Fruit fly (Drosophila melanogaster): ENCODE results near the gene CG14963.

CG14963 gene

dm6 chr3L:3218859-3219258 is 46.5 kb upstream of the CG14963 start, which contains the start of the genes hob and nSMase (continued):
- TF ChIP-seq CG12155 (GFP tag; optimal IDR thresholded peaks at IDR 0.05) (no peak), ftz-f1 (GFP tag; optimal IDR thresholded peaks at IDR 0.05) (peak; percentile 27), Ada2b (GFP tag; IDR thresholded peaks at IDR 0.05) (no peak), sima (GFP tag; optimal IDR thresholded peaks at IDR 0.05) (no peak), CG2120 (GFP tag; optimal IDR thresholded peaks at IDR 0.05) (peak; percentile 43), Hsf (GFP tag; optimal IDR thresholded peaks at IDR 0.05) (peak; percentile 28), CG13287 (GFP tag; IDR thresholded peaks at IDR 0.05; ENCODE audit: partially characterized antibody) (peak; percentile 29; the same call in 1 of the 2 replicates), CG6175 (GFP tag; IDR thresholded peaks at IDR 0.05) (no peak), dm (GFP tag; optimal IDR thresholded peaks at IDR 0.05) (peak; percentile 38), CG4617 (GFP tag; optimal IDR thresholded peaks at IDR 0.05; ENCODE audit: borderline replicate concordance) (peak; percentile 60), Myb (GFP tag; optimal IDR thresholded peaks at IDR 0.05) (peak; percentile 73), HmgZ (tag; optimal IDR thresholded peaks at IDR 0.05) (peak; percentile 12), CG15514 (GFP tag; optimal IDR thresholded peaks at IDR 0.05) (peak; percentile 72), gfzf (GFP tag; optimal IDR thresholded peaks at IDR 0.05) (peak; percentile 95), CG2116 (GFP tag; optimal IDR thresholded peaks at IDR 0.05) (peak; percentile 97), CG12659 (GFP tag; optimal IDR thresholded peaks at IDR 0.05) (peak; percentile 70), CG8089 (GFP tag; optimal IDR thresholded peaks at IDR 0.05) (no peak), CG17186 (GFP tag; optimal IDR thresholded peaks at IDR 0.05) (peak; percentile 58), Dp (GFP tag; optimal IDR thresholded peaks at IDR 0.05) (peak; percentile 69), trem (tag; optimal IDR thresholded peaks at IDR 0.05) (peak; percentile 70), Ets97D (GFP tag; optimal IDR thresholded peaks at IDR 0.05) (peak; percentile 59), CG11398 (GFP tag; optimal IDR thresholded peaks at IDR 0.05) (no peak), CG14710 (tag; optimal IDR thresholded peaks at IDR 0.05) (peak; percentile 61), Vsx1 (GFP tag; optimal IDR thresholded peaks at IDR 0.05) (no peak), Nf-YB (GFP tag; optimal IDR thresholded peaks at IDR 0.05) (no peak), caup (GFP tag; optimal IDR thresholded peaks at IDR 0.05; ENCODE audit: severe bottlenecking) (peak; percentile 3), Lhr (GFP tag; optimal IDR thresholded peaks at IDR 0.05) (peak; percentile 52), Dad (GFP tag; optimal IDR thresholded peaks at IDR 0.05) (no peak), CG15601 (tag; optimal IDR thresholded peaks at IDR 0.05) (no peak), CG13894 (tag; optimal IDR thresholded peaks at IDR 0.05) (no peak), CG4328 (GFP tag; optimal IDR thresholded peaks at IDR 0.05) (no peak), CG10654 (GFP tag; optimal IDR thresholded peaks at IDR 0.05) (no peak), prd (optimal IDR thresholded peaks at IDR 0.05) (no peak), prd (GFP tag; IDR thresholded peaks at IDR 0.05) (no peak), ci (GFP tag; IDR thresholded peaks at IDR 0.05) (no peak), row (GFP tag; IDR thresholded peaks at IDR 0.05) (peak; percentile 44), YL-1 (GFP tag; optimal IDR thresholded peaks at IDR 0.05) (peak; percentile 71), NC2β (GFP tag; optimal IDR thresholded peaks at IDR 0.05) (peak; percentile 11)

dm6 chr3L:3208895-3209294 is 36.5 kb upstream of the CG14963 start, which contains the start of the genes CG32269 and CG32270:
CG32269 (minus strand) TSS chr3L:3208985.
CG32270 (minus strand) TSS chr3L:3208985.
- TF ChIP-seq CG6813 (GFP tag; optimal IDR thresholded peaks at IDR 0.05), result peak; percentile 18
- TF ChIP-seq D19B (GFP tag; optimal IDR thresholded peaks at IDR 0.05), result no peak
- peak; percentile 3 for TF ChIP-seq CG18619 (GFP tag; optimal IDR thresholded peaks at IDR 0.05)
- no peak for TF ChIP-seq Trl (optimal IDR thresholded peaks at IDR 0.05)
- TF ChIP-seq Trl (GFP tag; optimal IDR thresholded peaks at IDR 0.05), result peak; percentile 0
- peak; percentile 11 for TF ChIP-seq caup (GFP tag; optimal IDR thresholded peaks at IDR 0.05; ENCODE audit: severe bottlenecking)
- TF ChIP-seq ttk (GFP tag; IDR thresholded peaks at IDR 0.05), result no peak
- no peak for TF ChIP-seq Myb (GFP tag; optimal IDR thresholded peaks at IDR 0.05)
- no peak for TF ChIP-seq pnt (GFP tag; optimal IDR thresholded peaks at IDR 0.05)
- TF ChIP-seq mirr (GFP tag; optimal IDR thresholded peaks at IDR 0.05), result peak; percentile 66
- no peak for TF ChIP-seq bab2 (GFP tag; optimal IDR thresholded peaks at IDR 0.05)
- TF ChIP-seq CG6272 (GFP tag; IDR thresholded peaks at IDR 0.05), result no peak
- TF ChIP-seq CG10147 (GFP tag; optimal IDR thresholded peaks at IDR 0.05), result no peak
- TF ChIP-seq kah (GFP tag; optimal IDR thresholded peaks at IDR 0.05), result peak; percentile 71
- TF ChIP-seq CG17912 (GFP tag; optimal IDR thresholded peaks at IDR 0.05), result no peak
- no peak for TF ChIP-seq CG34376 (GFP tag; optimal IDR thresholded peaks at IDR 0.05)
- TF ChIP-seq CG6175 (GFP tag; IDR thresholded peaks at IDR 0.05), result no peak
- TF ChIP-seq phol (tag; optimal IDR thresholded peaks at IDR 0.05), result no peak
